Fruit fly (Drosophila melanogaster): Measurements from ENCODE around the gene LysE.

LysE gene

DNA sequence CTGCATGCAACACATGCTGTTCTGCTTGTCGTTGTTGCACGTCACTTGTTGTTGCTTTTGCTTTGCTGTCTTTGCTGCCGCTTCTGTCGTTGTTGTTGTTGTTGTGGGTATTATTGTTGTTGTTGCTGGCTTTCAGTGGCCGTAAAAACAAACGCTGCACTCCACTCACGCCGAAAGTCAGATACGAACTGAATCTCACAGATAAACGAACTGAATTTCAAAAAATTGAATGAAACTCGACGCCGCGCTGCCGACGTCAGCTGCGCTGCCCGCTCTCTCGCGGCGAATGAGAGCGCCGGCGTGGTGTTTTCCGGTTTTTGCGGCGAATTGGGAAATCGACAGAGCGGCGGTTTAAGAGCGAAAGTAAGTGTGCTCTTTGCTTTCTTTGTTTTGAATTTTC is 35.5 kb upstream of the LysE start, which contains the start of gene bab2 (continued):
- no peak for TF ChIP-seq Ada2b (GFP tag; IDR thresholded peaks at IDR 0.05)
- TF ChIP-seq CG1603 (tag; optimal IDR thresholded peaks at IDR 0.05) = peak; percentile 16
- no peak for TF ChIP-seq caup (GFP tag; optimal IDR thresholded peaks at IDR 0.05; ENCODE audit: severe bottlenecking)
- no peak for TF ChIP-seq gfzf (GFP tag; optimal IDR thresholded peaks at IDR 0.05)
- TF ChIP-seq Nf-YA (GFP tag; IDR thresholded peaks at IDR 0.05) = no peak
- peak; percentile 14 for TF ChIP-seq CG13123 (GFP tag; optimal IDR thresholded peaks at IDR 0.05)
- no peak for TF ChIP-seq CG8359 (GFP tag; optimal IDR thresholded peaks at IDR 0.05; ENCODE audit: borderline replicate concordance)
- no peak for TF ChIP-seq CG11398 (GFP tag; optimal IDR thresholded peaks at IDR 0.05)
- no peak for TF ChIP-seq tio (GFP tag; optimal IDR thresholded peaks at IDR 0.05)
- peak; percentile 33 for TF ChIP-seq D19A (tag; optimal IDR thresholded peaks at IDR 0.05)
- no peak for TF ChIP-seq CG6654 (GFP tag; optimal IDR thresholded peaks at IDR 0.05)
- TF ChIP-seq CG1602 (GFP tag; optimal IDR thresholded peaks at IDR 0.05) = no peak
- TF ChIP-seq Gug (GFP tag; IDR thresholded peaks at IDR 0.05) = no peak
- TF ChIP-seq Rfx (GFP tag; IDR thresholded peaks at IDR 0.05) = peak; percentile 34; the same call in 1 of the 2 replicates
- TF ChIP-seq CG10654 (GFP tag; optimal IDR thresholded peaks at IDR 0.05) = no peak
- peak; percentile 50 for TF ChIP-seq kni (GFP tag; optimal IDR thresholded peaks at IDR 0.05)
- no peak for TF ChIP-seq CG18599 (GFP tag; optimal IDR thresholded peaks at IDR 0.05)
- no peak for TF ChIP-seq Max (GFP tag; optimal IDR thresholded peaks at IDR 0.05)
- TF ChIP-seq yki (optimal IDR thresholded peaks at IDR 0.05) = peak; percentile 54
- TF ChIP-seq Bteb2 (GFP tag; optimal IDR thresholded peaks at IDR 0.05) = no peak
- no peak for TF ChIP-seq CG9215 (GFP tag; IDR thresholded peaks at IDR 0.05)
- TF ChIP-seq gsb (GFP tag; IDR thresholded peaks at IDR 0.05) = 0 out of 2 replicates have a peak, but pooled peaks have one; percentile 9
- no peak for TF ChIP-seq H15 (GFP tag; IDR thresholded peaks at IDR 0.05)
- TF ChIP-seq Hey (tag; optimal IDR thresholded peaks at IDR 0.05) = no peak
- no peak for TF ChIP-seq HLH3B (GFP tag; IDR thresholded peaks at IDR 0.05)
- peak; percentile 16 for TF ChIP-seq gcm (GFP tag; optimal IDR thresholded peaks at IDR 0.05)
- peak; percentile 30 for TF ChIP-seq CG12219 (GFP tag; optimal IDR thresholded peaks at IDR 0.05)
- TF ChIP-seq CG15269 (tag; optimal IDR thresholded peaks at IDR 0.05) = no peak
- TF ChIP-seq CG3407 (GFP tag; optimal IDR thresholded peaks at IDR 0.05) = no peak
- no peak for TF ChIP-seq wdn (GFP tag; IDR thresholded peaks at IDR 0.05)
- TF ChIP-seq lmd (GFP tag; IDR thresholded peaks at IDR 0.05) = no peak
- no peak for TF ChIP-seq hkb (optimal IDR thresholded peaks at IDR 0.05)
- TF ChIP-seq hkb (GFP tag; IDR thresholded peaks at IDR 0.05) = 0 out of 2 replicates have a peak, but pooled peaks have one; percentile 33
- TF ChIP-seq E2f1 (GFP tag; IDR thresholded peaks at IDR 0.05) = no peak
- 0 out of 2 replicates have a peak, but pooled peaks have one; percentile 30 for TF ChIP-seq CG10321 (GFP tag; IDR thresholded peaks at IDR 0.05)
- no peak for TF ChIP-seq disco-r (GFP tag; optimal IDR thresholded peaks at IDR 0.05)
- no peak for TF ChIP-seq dm (GFP tag; optimal IDR thresholded peaks at IDR 0.05)
- TF ChIP-seq stc (GFP tag; IDR thresholded peaks at IDR 0.05) = peak; percentile 62; the same call in 1 of the 2 replicates
- no peak for TF ChIP-seq CG6765 (GFP tag; optimal IDR thresholded peaks at IDR 0.05)
- no peak for TF ChIP-seq emc (GFP tag; optimal IDR thresholded peaks at IDR 0.05)
- no peak for TF ChIP-seq mam (GFP tag; optimal IDR thresholded peaks at IDR 0.05)
- no peak for TF ChIP-seq Neu2 (GFP tag; optimal IDR thresholded peaks at IDR 0.05; ENCODE audit: borderline replicate concordance)
- TF ChIP-seq CG12155 (GFP tag; optimal IDR thresholded peaks at IDR 0.05) = no peak
- TF ChIP-seq mirr (GFP tag; optimal IDR thresholded peaks at IDR 0.05) = no peak
- peak; percentile 4 for TF ChIP-seq NC2α (GFP tag; optimal IDR thresholded peaks at IDR 0.05)
- TF ChIP-seq luna (GFP tag; optimal IDR thresholded peaks at IDR 0.05) = no peak
- no peak; the same call in 1 of the 2 replicates for TF ChIP-seq CG31441 (GFP tag; IDR thresholded peaks at IDR 0.05)
- TF ChIP-seq CG14965 (GFP tag; optimal IDR thresholded peaks at IDR 0.05; ENCODE audit: borderline replicate concordance) = no peak
- TF ChIP-seq CG13287 (GFP tag; IDR thresholded peaks at IDR 0.05; ENCODE audit: partially characterized antibody) = peak; percentile 54; the same call in 1 of the 2 replicates
- no peak for TF ChIP-seq jumu (GFP tag; optimal IDR thresholded peaks at IDR 0.05)
- TF ChIP-seq CG17802 (tag; optimal IDR thresholded peaks at IDR 0.05) = no peak
- TF ChIP-seq lbe (GFP tag; optimal IDR thresholded peaks at IDR 0.05) = no peak
